Fruit fly (Drosophila melanogaster) whole organism, embryonic: ENCODE data around the gene HBS1.

Experiments
- Ada2b ChIP-seq: fragments of 200-800 bp; sonication (Bioruptor generic); IDR thresholded peaks from 2 replicates; pipeline ENCODE4 v1.3.6; 2022; ENCODE audit warnings: missing biosample characterization, missing genetic modification characterization
- Aef1 ChIP-seq: fragments of 200-800 bp; sonication (Bioruptor generic); IDR thresholded peaks from 3 replicates; pipeline ENCODE4 v1.3.6; 2022; ENCODE audit warnings: missing biosample characterization, missing genetic modification characterization
- CG10267 ChIP-seq: fragments of 200-800 bp; sonication (Bioruptor generic); optimal IDR thresholded peaks from 2 replicates; lab custom pipeline; 2018; ENCODE audit warnings: missing biosample characterization, mild to moderate bottlenecking, missing genetic modification characterization, moderate library complexity
- CG10959 ChIP-seq: fragments of 200-800 bp; sonication (Bioruptor generic); IDR thresholded peaks from 2 replicates; pipeline ENCODE4 v1.3.6; 2022; ENCODE audit warnings: missing biosample characterization, missing genetic modification characterization
- CG11504 ChIP-seq: fragments of 200-800 bp; sonication (Bioruptor generic); optimal IDR thresholded peaks from 3 replicates; lab custom pipeline; 2019; ENCODE audit warnings: missing biosample characterization, mild to moderate bottlenecking, missing genetic modification characterization, moderate library complexity
- CG14014 ChIP-seq: fragments of 200-800 bp; sonication (Bioruptor generic); IDR thresholded peaks from 2 replicates; pipeline ENCODE4 v1.3.6; 2022; ENCODE audit warnings: missing biosample characterization, missing genetic modification characterization
- CG16813 ChIP-seq: fragments of 200-800 bp; sonication (Bioruptor generic); IDR thresholded peaks from 3 replicates; pipeline ENCODE4 v1.3.6; 2022; ENCODE audit warnings: missing biosample characterization, missing genetic modification characterization; ENCODE audit not compliant: partially characterized antibody
- CG17186 ChIP-seq: fragments of 200-800 bp; sonication (Bioruptor generic); optimal IDR thresholded peaks from 3 replicates; lab custom pipeline; 2017; ENCODE audit warnings: missing biosample characterization, missing genetic modification reagents, missing genetic modification characterization
- CG17612 ChIP-seq: fragments of 200-800 bp; sonication (Bioruptor generic); IDR thresholded peaks from 2 replicates; pipeline ENCODE4 v1.3.6; 2022; ENCODE audit warnings: missing biosample characterization, missing genetic modification characterization
- CG17802 ChIP-seq: fragments of 200-800 bp; sonication (Bioruptor generic); optimal IDR thresholded peaks from 2 replicates; lab custom pipeline; 2018; ENCODE audit warnings: missing biosample characterization, mild to moderate bottlenecking, missing genetic modification characterization, moderate library complexity
- CG17829 ChIP-seq: fragments of 200-800 bp; optimal IDR thresholded peaks from 2 replicates; lab custom pipeline; 2019; ENCODE audit warnings: missing biosample characterization, mild to moderate bottlenecking, missing genetic modification characterization, moderate library complexity
- CG30020 ChIP-seq: fragments of 200-800 bp; optimal IDR thresholded peaks from 2 replicates; lab custom pipeline; 2019; ENCODE audit warnings: missing biosample characterization, mild to moderate bottlenecking, missing genetic modification characterization, moderate library complexity
- CG30403 ChIP-seq: fragments of 200-800 bp; sonication (Bioruptor generic); optimal IDR thresholded peaks from 3 replicates; lab custom pipeline; 2016; ENCODE audit warnings: missing biosample characterization, missing genetic modification characterization
- CG31441 ChIP-seq: fragments of 200-800 bp; sonication (Bioruptor generic); IDR thresholded peaks from 2 replicates; pipeline ENCODE4 v1.3.6; 2022; ENCODE audit warnings: missing biosample characterization, missing genetic modification characterization
- CG32532 ChIP-seq: fragments of 200-800 bp; sonication (Bioruptor generic); IDR thresholded peaks from 2 replicates; pipeline ENCODE4 v1.3.6; 2022; ENCODE audit warnings: missing biosample characterization, missing genetic modification characterization
- CG3281 ChIP-seq: fragments of 200-800 bp; sonication (Bioruptor generic); optimal IDR thresholded peaks from 3 replicates; lab custom pipeline; 2017; ENCODE audit warnings: missing biosample characterization, mild to moderate bottlenecking, missing genetic modification characterization
- CG42726 ChIP-seq: fragments of 200-800 bp; sonication (Bioruptor generic); IDR thresholded peaks from 2 replicates; pipeline ENCODE4 v1.3.6; 2022; ENCODE audit warnings: missing biosample characterization, missing genetic modification characterization; ENCODE audit not compliant: partially characterized antibody
- CG7786 ChIP-seq: fragments of 200-800 bp; sonication (Bioruptor generic); optimal IDR thresholded peaks from 2 replicates; lab custom pipeline; 2016; ENCODE audit warnings: missing biosample characterization, missing genetic modification characterization
- CG7963 ChIP-seq: fragments of 200-800 bp; sonication (Bioruptor generic); IDR thresholded peaks from 3 replicates; pipeline ENCODE4 v1.3.6; 2022; ENCODE audit warnings: missing biosample characterization, missing genetic modification characterization; ENCODE audit not compliant: partially characterized antibody
- CG7987 ChIP-seq: fragments of 200-800 bp; sonication (Bioruptor generic); optimal IDR thresholded peaks from 2 replicates; lab custom pipeline; 2018; ENCODE audit warnings: missing biosample characterization, mild to moderate bottlenecking, missing genetic modification characterization, moderate library complexity
- CG8089 ChIP-seq: fragments of 200-800 bp; sonication (Bioruptor generic); optimal IDR thresholded peaks from 3 replicates; lab custom pipeline; 2016; ENCODE audit warnings: missing biosample characterization, missing genetic modification characterization
- CG8944 ChIP-seq: fragments of 200-800 bp; sonication (Bioruptor generic); optimal IDR thresholded peaks from 3 replicates; lab custom pipeline; 2016; ENCODE audit warnings: missing biosample characterization, missing genetic modification characterization
- CG9215 ChIP-seq: fragments of 200-800 bp; sonication (Bioruptor generic); IDR thresholded peaks from 2 replicates; pipeline ENCODE4 v1.3.6; 2022; ENCODE audit warnings: missing biosample characterization, missing genetic modification characterization
- CG9797 ChIP-seq: fragments of 200-800 bp; sonication (Bioruptor generic); optimal IDR thresholded peaks from 3 replicates; lab custom pipeline; 2018; ENCODE audit warnings: missing biosample characterization, mild to moderate bottlenecking, missing genetic modification characterization
- Ets97D ChIP-seq: fragments of 200-800 bp; sonication (Bioruptor generic); optimal IDR thresholded peaks from 3 replicates; lab custom pipeline; 2016; ENCODE audit warnings: missing biosample characterization, missing genetic modification characterization
- HLH4C ChIP-seq: fragments of 200-800 bp; sonication (Bioruptor generic); IDR thresholded peaks from 3 replicates; pipeline ENCODE4 v1.3.6; 2022; ENCODE audit warnings: missing biosample characterization, missing genetic modification characterization; ENCODE audit not compliant: partially characterized antibody
- Hr3 ChIP-seq: fragments of 200-800 bp; sonication (Bioruptor generic); optimal IDR thresholded peaks from 3 replicates; lab custom pipeline; 2016; ENCODE audit warnings: missing biosample characterization, missing genetic modification characterization
- Mes4 ChIP-seq: fragments of 200-800 bp; sonication (Bioruptor generic); optimal IDR thresholded peaks from 2 replicates; lab custom pipeline; 2016; ENCODE audit warnings: missing biosample characterization, missing genetic modification characterization
- Sin3A ChIP-seq: fragments of >200 bp; optimal IDR thresholded peaks from 2 replicates; lab custom pipeline; 2018
- TFAM ChIP-seq: fragments of 200-800 bp; sonication (Bioruptor generic); optimal IDR thresholded peaks from 2 replicates; lab custom pipeline; 2017; ENCODE audit warnings: missing biosample characterization, missing genetic modification characterization, inconsistent platforms
- ap ChIP-seq: fragments of 200-800 bp; sonication (Bioruptor generic); IDR thresholded peaks from 2 replicates; pipeline ENCODE4 v1.3.6; 2022; ENCODE audit warnings: missing biosample characterization, missing genetic modification characterization
- ase ChIP-seq: fragments of 200-800 bp; sonication (Bioruptor generic); IDR thresholded peaks from 3 replicates; pipeline ENCODE4 v1.3.6; 2022; ENCODE audit warnings: missing biosample characterization, missing genetic modification characterization
- ato ChIP-seq: fragments of 200-800 bp; sonication (Bioruptor generic); IDR thresholded peaks from 2 replicates; pipeline ENCODE4 v1.3.6; 2022; ENCODE audit warnings: missing biosample characterization, missing genetic modification characterization; ENCODE audit not compliant: partially characterized antibody
- crc ChIP-seq: fragments of 200-800 bp; sonication (Bioruptor generic); optimal IDR thresholded peaks from 2 replicates; lab custom pipeline; 2016; ENCODE audit warnings: missing biosample characterization, missing genetic modification characterization
- danr ChIP-seq: fragments of 200-800 bp; sonication (Bioruptor generic); IDR thresholded peaks from 2 replicates; pipeline ENCODE4 v1.3.6; 2022; ENCODE audit warnings: missing biosample characterization, missing genetic modification characterization
- dati ChIP-seq: fragments of 200-800 bp; sonication (Bioruptor generic); IDR thresholded peaks from 2 replicates; pipeline ENCODE4 v1.3.6; 2022; ENCODE audit warnings: missing biosample characterization, missing genetic modification characterization
- fd102C ChIP-seq: fragments of 200-800 bp; sonication (Bioruptor generic); optimal IDR thresholded peaks from 2 replicates; lab custom pipeline; 2018; ENCODE audit warnings: missing biosample characterization, mild to moderate bottlenecking, missing genetic modification characterization, moderate library complexity
- ftz-f1 ChIP-seq: fragments of 200-800 bp; sonication (Bioruptor generic); optimal IDR thresholded peaks from 2 replicates; lab custom pipeline; 2016; ENCODE audit warnings: missing biosample characterization, missing genetic modification characterization
- gem ChIP-seq: fragments of 200-800 bp; sonication (Bioruptor generic); optimal IDR thresholded peaks from 2 replicates; lab custom pipeline; 2019; ENCODE audit warnings: missing biosample characterization, mild to moderate bottlenecking, missing genetic modification characterization, moderate library complexity
- h ChIP-seq: fragments of >200 bp; optimal IDR thresholded peaks from 2 replicates; lab custom pipeline; 2017
- mirr ChIP-seq: fragments of 200-800 bp; sonication (Bioruptor generic); optimal IDR thresholded peaks from 3 replicates; lab custom pipeline; 2018; ENCODE audit warnings: missing biosample characterization, mild to moderate bottlenecking, missing genetic modification characterization
- nom ChIP-seq: fragments of 200-800 bp; sonication (Bioruptor generic); optimal IDR thresholded peaks from 2 replicates; lab custom pipeline; 2017; ENCODE audit warnings: missing biosample characterization, missing genetic modification characterization, mild to moderate bottlenecking, moderate library complexity, missing genetic modification reagents
- pan ChIP-seq, 4 experiments: fragments of >200 bp in 3 of 4; fragments of 200-800 bp in 1 of 4; sonication (Bioruptor generic) in 1 of 4; optimal IDR thresholded peaks in 3 of 4; IDR thresholded peaks in 1 of 4; 2 replicates each; pipeline versions ENCODE4 v1.3.6 to Lab custom; 2017 to 2022; ENCODE audit warnings: missing biosample characterization in 2 of 4, missing genetic modification characterization in 2 of 4, mixed read lengths in 1 of 4
- ranshi ChIP-seq: fragments of 200-800 bp; sonication (Bioruptor generic); IDR thresholded peaks from 2 replicates; pipeline ENCODE4 v1.3.6; 2022; ENCODE audit warnings: missing biosample characterization, missing genetic modification characterization
- repo ChIP-seq: fragments of 200-800 bp; sonication (Bioruptor generic); optimal IDR thresholded peaks from 2 replicates; lab custom pipeline; 2016; ENCODE audit warnings: missing biosample characterization, missing genetic modification characterization
- sqz ChIP-seq: fragments of 200-800 bp; sonication (Bioruptor generic); optimal IDR thresholded peaks from 3 replicates; lab custom pipeline; 2018; ENCODE audit warnings: missing biosample characterization, mild to moderate bottlenecking, missing genetic modification characterization
- sug ChIP-seq: fragments of 200-800 bp; optimal IDR thresholded peaks from 2 replicates; lab custom pipeline; 2019; ENCODE audit warnings: missing biosample characterization, mild to moderate bottlenecking, missing genetic modification characterization, moderate library complexity
- tio ChIP-seq: fragments of 200-800 bp; sonication (Bioruptor generic); optimal IDR thresholded peaks from 2 replicates; lab custom pipeline; 2017; ENCODE audit warnings: missing biosample characterization, missing genetic modification characterization, inconsistent platforms
- zen ChIP-seq: fragments of 200-800 bp; sonication (Bioruptor generic); optimal IDR thresholded peaks from 3 replicates; lab custom pipeline; 2018; ENCODE audit warnings: missing biosample characterization, mild to moderate bottlenecking, missing genetic modification characterization, moderate library complexity

HBS1 gene

dm6 chr3L:1861794-1862447 lies 3.1 kb downstream of the HBS1 start, which contains the start of gene Rap1 (continued):
- TF ChIP-seq CG31441 (GFP tag; lab: Robert Waterston, UW) (peak; percentile 58), CG10959 (GFP tag; lab: Robert Waterston, UW) (peak; percentile 58), CG17802 (tag; lab: Kevin White, UChicago) (no peak), CG32532 (GFP tag; lab: Robert Waterston, UW) (peak; percentile 89), ranshi (GFP tag; lab: Robert Waterston, UW) (peak; percentile 76), CG30020 (tag; lab: Kevin White, UChicago) (peak; percentile 34), dati (GFP tag; lab: Robert Waterston, UW) (0 out of 2 replicates have a peak, but pooled peaks have one; percentile 2), nom (GFP tag; lab: Kevin White, UChicago) (no peak), TFAM (no peak), repo (GFP tag; lab: Kevin White, UChicago) (no peak), CG8944 (GFP tag; lab: Kevin White, UChicago) (peak; percentile 53), ato (GFP tag; lab: Robert Waterston, UW) (peak; percentile 78), CG14014 (GFP tag; lab: Robert Waterston, UW) (peak; percentile 53), ftz-f1 (peak; percentile 38), CG7963 (GFP tag; lab: Robert Waterston, UW) (peak; percentile 85), CG9797 (peak; percentile 18), CG16813 (GFP tag; lab: Robert Waterston, UW) (peak; percentile 97), HLH4C (GFP tag; lab: Robert Waterston, UW) (peak; percentile 90), mirr (GFP tag; lab: Kevin White, UChicago) (peak; percentile 53), zen (tag; lab: Kevin White, UChicago) (peak; percentile 35), Aef1 (GFP tag; lab: Robert Waterston, UW) (peak; percentile 74), CG8089 (GFP tag; lab: Kevin White, UChicago) (peak; percentile 16), ase (GFP tag; lab: Robert Waterston, UW) (peak; percentile 62; the same call in 2 of the 3 replicates), CG7987 (GFP tag; lab: Kevin White, UChicago) (no peak), sqz (GFP tag; lab: Kevin White, UChicago) (no peak), h (lab: Kevin White, UChicago) (no peak), CG7786 (peak; percentile 56), sug (tag; lab: Kevin White, UChicago) (peak; percentile 48), CG42726 (GFP tag; lab: Robert Waterston, UW) (peak; percentile 96), CG30403 (GFP tag; lab: Kevin White, UChicago) (peak; percentile 83), Mes4 (GFP tag; lab: Kevin White, UChicago) (peak; percentile 0), CG17612 (GFP tag; lab: Robert Waterston, UW) (peak; percentile 42; the same call in 1 of the 2 replicates), CG11504 (peak; percentile 65), CG17186 (GFP tag; lab: Kevin White, UChicago) (peak; percentile 69), crc (GFP tag; lab: Kevin White, UChicago) (peak; percentile 27), Sin3A (lab: Kevin White, UChicago) (peak; percentile 83), gem (peak; percentile 59), tio (GFP tag; lab: Kevin White, UChicago) (no peak), fd102C (no peak), ap (peak; percentile 22; the same call in 1 of the 2 replicates), danr (GFP tag; lab: Robert Waterston, UW) (0 out of 2 replicates have a peak, but pooled peaks have one; percentile 30), CG10267 (tag; lab: Kevin White, UChicago) (peak; percentile 71), Ets97D (GFP tag; lab: Kevin White, UChicago) (peak; percentile 63), CG9215 (peak; percentile 82), Ada2b (GFP tag; lab: Robert Waterston, UW) (peak; percentile 79), Hr3 (peak; percentile 54), CG17829 (tag; lab: Kevin White, UChicago) (peak; percentile 77), CG3281 (GFP tag; lab: Kevin White, UChicago) (peak; percentile 69), pan (optimal IDR thresholded peaks at IDR 0.05; lab: Kevin White, UChicago) (no peak), pan (GFP tag; optimal IDR thresholded peaks at IDR 0.05 in 1 of 2, IDR thresholded peaks at IDR 0.05 in 1 of 2) (peak in 1 of 2 experiments; percentile 70)
